Fruit fly (Drosophila melanogaster) S2 (cell line): ENCODE results near the gene Polr3H.

Experiments used
- CG8478 ChIP-seq: fragments of >200 bp; optimal IDR thresholded peaks from 2 replicates; lab custom pipeline; 2018
- CTCF ChIP-seq, 2 experiments: fragments of >200 bp; optimal IDR thresholded peaks; 2 replicates each; lab custom pipeline; 2018

dm6 chr3L:11604227-11604626, 44.3 kb upstream of the Polr3H start:
- TF ChIP-seq CTCF (optimal IDR thresholded peaks at IDR 0.05; lab: Kevin White, UChicago) (no peak), CG8478 (lab: Kevin White, UChicago) (no peak)
